Fruit fly (Drosophila melanogaster) whole organism, embryonic: ENCODE results near the gene ND-SGDH.

Experiments used
- Antp ChIP-seq: fragments of 200-800 bp; sonication (Bioruptor generic); optimal IDR thresholded peaks from 3 replicates; lab custom pipeline; 2016; ENCODE audit warnings: missing biosample characterization, missing genetic modification characterization
- Atf-2 ChIP-seq: fragments of 200-800 bp; sonication (Bioruptor generic); optimal IDR thresholded peaks from 2 replicates; lab custom pipeline; 2016; ENCODE audit warnings: missing biosample characterization, missing genetic modification characterization
- B-H2 ChIP-seq: fragments of 200-800 bp; sonication (Bioruptor generic); optimal IDR thresholded peaks from 2 replicates; lab custom pipeline; 2018; ENCODE audit warnings: missing biosample characterization, mild to moderate bottlenecking, missing genetic modification characterization
- Bgb ChIP-seq: fragments of 200-800 bp; sonication (Bioruptor generic); IDR thresholded peaks from 2 replicates; pipeline ENCODE4 v1.3.6; 2022; ENCODE audit warnings: missing biosample characterization, missing genetic modification characterization; ENCODE audit not compliant: partially characterized antibody
- CG11723 ChIP-seq: fragments of 200-800 bp; sonication (Bioruptor generic); optimal IDR thresholded peaks from 2 replicates; lab custom pipeline; 2017; ENCODE audit warnings: missing biosample characterization, mild to moderate bottlenecking, missing genetic modification characterization
- CG13296 ChIP-seq: fragments of 200-800 bp; sonication (Bioruptor generic); optimal IDR thresholded peaks from 3 replicates; lab custom pipeline; 2018; ENCODE audit warnings: missing biosample characterization, mild to moderate bottlenecking, missing genetic modification characterization
- CG1602 ChIP-seq: fragments of 200-800 bp; sonication (Bioruptor generic); optimal IDR thresholded peaks from 3 replicates; lab custom pipeline; 2016; ENCODE audit warnings: missing biosample characterization, missing genetic modification characterization
- CG17361 ChIP-seq: fragments of 200-800 bp; sonication (Bioruptor generic); IDR thresholded peaks from 3 replicates; pipeline ENCODE4 v1.3.6; 2022; ENCODE audit warnings: missing biosample characterization, missing genetic modification characterization
- CG18599 ChIP-seq: fragments of 200-800 bp; sonication (Bioruptor generic); optimal IDR thresholded peaks from 3 replicates; lab custom pipeline; 2017; ENCODE audit warnings: missing biosample characterization, missing genetic modification characterization, mild to moderate bottlenecking, moderate library complexity, missing genetic modification reagents
- CG18619 ChIP-seq: fragments of 200-800 bp; sonication (Bioruptor generic); optimal IDR thresholded peaks from 3 replicates; lab custom pipeline; 2017; ENCODE audit warnings: missing biosample characterization, mild to moderate bottlenecking, missing genetic modification characterization
- CG2202 ChIP-seq: fragments of 200-800 bp; sonication (Bioruptor generic); optimal IDR thresholded peaks from 2 replicates; lab custom pipeline; 2018; ENCODE audit warnings: missing biosample characterization, mild to moderate bottlenecking, missing genetic modification characterization
- CG31388 ChIP-seq: fragments of 200-800 bp; sonication (Bioruptor generic); optimal IDR thresholded peaks from 2 replicates; lab custom pipeline; 2016; ENCODE audit warnings: missing biosample characterization, missing genetic modification characterization
- CG42726 ChIP-seq: fragments of 200-800 bp; sonication (Bioruptor generic); IDR thresholded peaks from 2 replicates; pipeline ENCODE4 v1.3.6; 2022; ENCODE audit warnings: missing biosample characterization, missing genetic modification characterization; ENCODE audit not compliant: partially characterized antibody
- CG4282 ChIP-seq: fragments of 200-800 bp; sonication (Bioruptor generic); optimal IDR thresholded peaks from 2 replicates; lab custom pipeline; 2016; ENCODE audit warnings: missing biosample characterization, missing genetic modification characterization
- CG4404 ChIP-seq: fragments of 200-800 bp; sonication (Bioruptor generic); IDR thresholded peaks from 2 replicates; pipeline ENCODE4 v1.3.6; 2022; ENCODE audit warnings: missing biosample characterization, missing genetic modification characterization
- CG6854 ChIP-seq: fragments of 200-800 bp; sonication (Bioruptor generic); optimal IDR thresholded peaks from 3 replicates; lab custom pipeline; 2017; ENCODE audit warnings: missing biosample characterization, mild to moderate bottlenecking, missing genetic modification characterization
- CG7556 ChIP-seq: fragments of 200-800 bp; sonication (Bioruptor generic); optimal IDR thresholded peaks from 2 replicates; lab custom pipeline; 2017; ENCODE audit warnings: missing biosample characterization, mild to moderate bottlenecking, missing genetic modification characterization
- CG7839 ChIP-seq: fragments of 200-800 bp; sonication (Bioruptor generic); optimal IDR thresholded peaks from 3 replicates; lab custom pipeline; 2018; ENCODE audit warnings: missing biosample characterization, mild to moderate bottlenecking, missing genetic modification characterization, moderate library complexity
- CG9932 ChIP-seq: fragments of 200-800 bp; sonication (Bioruptor generic); IDR thresholded peaks from 2 replicates; pipeline ENCODE4 v1.3.6; 2022; ENCODE audit warnings: missing biosample characterization, missing genetic modification characterization
- Dek ChIP-seq: fragments of 200-800 bp; sonication (Bioruptor generic); optimal IDR thresholded peaks from 3 replicates; lab custom pipeline; 2019; ENCODE audit warnings: missing biosample characterization, mild to moderate bottlenecking, missing genetic modification characterization, moderate library complexity
- E2f2 ChIP-seq: fragments of 200-800 bp; sonication (Bioruptor generic); IDR thresholded peaks from 2 replicates; pipeline ENCODE4 v1.3.6; 2022; ENCODE audit warnings: missing biosample characterization, missing genetic modification characterization
- Eip74EF ChIP-seq, 2 experiments: fragments of 200-800 bp in 1 of 2; fragments of >200 bp in 1 of 2; sonication (Bioruptor generic) in 1 of 2; optimal IDR thresholded peaks; 2 replicates each; lab custom pipeline; 2017 to 2019; ENCODE audit warnings: missing biosample characterization in 2 of 2, missing genetic modification characterization in 2 of 2, mild to moderate bottlenecking in 1 of 2, moderate library complexity in 1 of 2
- Gsc ChIP-seq: fragments of 200-800 bp; sonication (Bioruptor generic); IDR thresholded peaks from 2 replicates; pipeline ENCODE4 v1.3.6; 2022; ENCODE audit warnings: missing biosample characterization, missing genetic modification characterization
- Gug ChIP-seq: fragments of 200-800 bp; sonication (Bioruptor generic); IDR thresholded peaks from 4 replicates; pipeline ENCODE4 v1.3.6; 2022; ENCODE audit warnings: missing biosample characterization, missing genetic modification characterization
- Poxn ChIP-seq: fragments of 200-800 bp; sonication (Bioruptor generic); IDR thresholded peaks from 2 replicates; pipeline ENCODE4 v1.3.6; 2022; ENCODE audit warnings: missing biosample characterization, missing genetic modification characterization
- Trl ChIP-seq, 3 experiments: fragments of >200 bp in 2 of 3; fragments of 200-800 bp in 1 of 3; sonication (Bioruptor generic) in 1 of 3; optimal IDR thresholded peaks; 2 replicates in 1 of 3; 3 replicates in 2 of 3; lab custom pipeline; 2016 to 2017; ENCODE audit warnings: missing biosample characterization in 1 of 3, missing genetic modification characterization in 1 of 3
- ci ChIP-seq: fragments of 200-800 bp; sonication (Bioruptor generic); IDR thresholded peaks from 3 replicates; pipeline ENCODE4 v1.3.6; 2022; ENCODE audit warnings: missing biosample characterization, missing genetic modification characterization
- dm ChIP-seq: fragments of 200-800 bp; sonication (Bioruptor generic); optimal IDR thresholded peaks from 3 replicates; lab custom pipeline; 2016; ENCODE audit warnings: missing biosample characterization, missing genetic modification characterization
- dpn ChIP-seq, 2 experiments: fragments of 200-800 bp; sonication (Bioruptor generic); optimal IDR thresholded peaks; 3 replicates each; lab custom pipeline; 2016; ENCODE audit warnings: missing biosample characterization in 2 of 2, missing genetic modification characterization in 2 of 2
- emc ChIP-seq: fragments of 200-800 bp; sonication (Bioruptor generic); optimal IDR thresholded peaks from 2 replicates; lab custom pipeline; 2016; ENCODE audit warnings: missing biosample characterization, missing genetic modification characterization
- ems ChIP-seq: fragments of 200-800 bp; sonication (Bioruptor generic); optimal IDR thresholded peaks from 3 replicates; lab custom pipeline; 2016; ENCODE audit warnings: missing biosample characterization, missing genetic modification characterization
- ewg ChIP-seq: fragments of 200-800 bp; sonication (Bioruptor generic); optimal IDR thresholded peaks from 3 replicates; lab custom pipeline; 2017; ENCODE audit warnings: mild to moderate bottlenecking, missing biosample characterization, missing genetic modification reagents, missing genetic modification characterization
- gro ChIP-seq: fragments of 200-800 bp; sonication (Bioruptor generic); optimal IDR thresholded peaks from 2 replicates; lab custom pipeline; 2016; ENCODE audit warnings: missing biosample characterization, missing genetic modification characterization
- hth ChIP-seq: fragments of >200 bp; optimal IDR thresholded peaks from 2 replicates; lab custom pipeline; 2017; ENCODE audit warnings: inconsistent platforms
- ind ChIP-seq: fragments of 200-800 bp; sonication (Bioruptor generic); optimal IDR thresholded peaks from 3 replicates; lab custom pipeline; 2016; ENCODE audit warnings: missing biosample characterization, missing genetic modification characterization
- insv ChIP-seq, 2 experiments: fragments of 200-800 bp; sonication (Bioruptor generic); optimal IDR thresholded peaks; 3 replicates each; lab custom pipeline; 2016 to 2018; ENCODE audit warnings: missing biosample characterization in 2 of 2, missing genetic modification characterization in 2 of 2
- lab ChIP-seq: fragments of 200-800 bp; sonication (Bioruptor generic); optimal IDR thresholded peaks from 3 replicates; lab custom pipeline; 2017; ENCODE audit warnings: missing biosample characterization, missing genetic modification characterization, mild to moderate bottlenecking, moderate library complexity, missing genetic modification reagents
- mirr ChIP-seq: fragments of 200-800 bp; sonication (Bioruptor generic); optimal IDR thresholded peaks from 3 replicates; lab custom pipeline; 2018; ENCODE audit warnings: missing biosample characterization, mild to moderate bottlenecking, missing genetic modification characterization
- org-1 ChIP-seq: fragments of 200-800 bp; sonication (Bioruptor generic); optimal IDR thresholded peaks from 2 replicates; lab custom pipeline; 2017; ENCODE audit warnings: missing biosample characterization, missing genetic modification characterization
- otp ChIP-seq: fragments of 200-800 bp; sonication (Bioruptor generic); IDR thresholded peaks from 3 replicates; pipeline ENCODE4, ENCODE4 v1.3.6; 2022; ENCODE audit warnings: missing biosample characterization, missing genetic modification characterization
- pb ChIP-seq: fragments of 200-800 bp; sonication (Bioruptor generic); optimal IDR thresholded peaks from 3 replicates; lab custom pipeline; 2016; ENCODE audit warnings: missing biosample characterization, missing genetic modification characterization
- pzg ChIP-seq: fragments of 200-800 bp; sonication (Bioruptor generic); optimal IDR thresholded peaks from 3 replicates; lab custom pipeline; 2018; ENCODE audit warnings: missing biosample characterization, mild to moderate bottlenecking, missing genetic modification characterization, moderate library complexity
- sr ChIP-seq: fragments of 200-800 bp; sonication (Bioruptor generic); IDR thresholded peaks from 3 replicates; pipeline ENCODE4 v1.3.6; 2022; ENCODE audit warnings: missing biosample characterization, missing genetic modification characterization
- ssp ChIP-seq: fragments of 200-800 bp; sonication (Bioruptor generic); IDR thresholded peaks from 2 replicates; pipeline ENCODE4 v1.3.6; 2022; ENCODE audit warnings: missing biosample characterization, missing genetic modification characterization
- tna ChIP-seq: fragments of 200-800 bp; sonication (Bioruptor generic); IDR thresholded peaks from 2 replicates; pipeline ENCODE4 v1.3.6; 2022; ENCODE audit warnings: missing biosample characterization, missing genetic modification characterization; ENCODE audit not compliant: partially characterized antibody
- tup ChIP-seq: fragments of 200-800 bp; sonication (Bioruptor generic); optimal IDR thresholded peaks from 2 replicates; lab custom pipeline; 2016; ENCODE audit warnings: missing biosample characterization, mild to moderate bottlenecking, missing genetic modification characterization, moderate library complexity
- vvl ChIP-seq: fragments of 200-800 bp; sonication (Bioruptor generic); IDR thresholded peaks from 2 replicates; pipeline ENCODE4 v1.3.6; 2022; ENCODE audit warnings: missing biosample characterization, missing genetic modification characterization
- wek ChIP-seq: fragments of 200-800 bp; sonication (Bioruptor generic); optimal IDR thresholded peaks from 3 replicates; lab custom pipeline; 2018; ENCODE audit warnings: missing biosample characterization, mild to moderate bottlenecking, missing genetic modification characterization, moderate library complexity
- zen2 ChIP-seq: fragments of 200-800 bp; sonication (Bioruptor generic); IDR thresholded peaks from 3 replicates; pipeline ENCODE4 v1.3.6; 2022; ENCODE audit warnings: missing biosample characterization, missing genetic modification characterization; ENCODE audit not compliant: partially characterized antibody

The ND-SGDH gene

dm6 chr3L:12115966-12116735 is 22.2 kb downstream of the ND-SGDH start, which contains the start of gene vers (continued):
- TF ChIP-seq CG11723 (GFP tag; lab: Kevin White, UChicago) (no peak), ci (GFP tag; lab: Robert Waterston, UW) (peak; percentile 32; the same call in 2 of the 3 replicates), insv (GFP tag; optimal IDR thresholded peaks at IDR 0.05; lab: Kevin White, UChicago) (no peak), CG9932 (GFP tag; lab: Robert Waterston, UW) (peak; percentile 74), pzg (peak; percentile 93), Eip74EF (GFP tag; optimal IDR thresholded peaks at IDR 0.05; lab: Kevin White, UChicago) (no peak), CG42726 (GFP tag; lab: Robert Waterston, UW) (peak; percentile 76), CG4282 (GFP tag; lab: Kevin White, UChicago) (no peak), Bgb (peak; percentile 95), CG2202 (tag; lab: Kevin White, UChicago) (no peak), dpn (GFP tag; optimal IDR thresholded peaks at IDR 0.05; lab: Kevin White, UChicago) (peak in 1 of 2 experiments; percentile 30), CG7556 (GFP tag; lab: Kevin White, UChicago) (no peak), dm (peak; percentile 13), CG1602 (no peak), wek (no peak), tup (GFP tag; lab: Kevin White, UChicago) (no peak), zen2 (GFP tag; lab: Robert Waterston, UW) (peak; percentile 88), ssp (no peak), Trl (optimal IDR thresholded peaks at IDR 0.05; lab: Kevin White, UChicago) (no peak), Trl (GFP tag; optimal IDR thresholded peaks at IDR 0.05; lab: Kevin White, UChicago) (peak; percentile 52), CG4404 (GFP tag; lab: Robert Waterston, UW) (no peak), Dek (tag; lab: Kevin White, UChicago) (no peak), CG31388 (GFP tag; lab: Kevin White, UChicago) (no peak), CG17361 (GFP tag; lab: Robert Waterston, UW) (0 out of 3 replicates have a peak, but pooled peaks have one; percentile 34), Antp (GFP tag; lab: Kevin White, UChicago) (no peak), ind (GFP tag; lab: Kevin White, UChicago) (no peak), Gug (GFP tag; lab: Robert Waterston, UW) (no peak), B-H2 (peak; percentile 43), gro (GFP tag; lab: Kevin White, UChicago) (peak; percentile 71), mirr (GFP tag; lab: Kevin White, UChicago) (no peak), CG13296 (peak; percentile 29), otp (GFP tag; lab: Robert Waterston, UW) (no peak; the same call in 2 of the 3 replicates), CG6854 (no peak), E2f2 (GFP tag; lab: Robert Waterston, UW) (peak; percentile 98), sr (GFP tag; lab: Robert Waterston, UW) (no peak), CG18599 (GFP tag; lab: Kevin White, UChicago) (no peak), Poxn (GFP tag; lab: Robert Waterston, UW) (no peak), hth (lab: Kevin White, UChicago) (no peak), ems (peak; percentile 2), CG18619 (GFP tag; lab: Kevin White, UChicago) (no peak), emc (GFP tag; lab: Kevin White, UChicago) (no peak), org-1 (no peak), lab (GFP tag; lab: Kevin White, UChicago) (no peak), Gsc (GFP tag; lab: Robert Waterston, UW) (no peak), pb (GFP tag; lab: Kevin White, UChicago) (no peak), vvl (GFP tag; lab: Robert Waterston, UW) (peak; percentile 30), CG7839 (tag; lab: Kevin White, UChicago) (no peak), tna (GFP tag; lab: Robert Waterston, UW) (peak; percentile 83), ewg (GFP tag; lab: Kevin White, UChicago) (no peak), Atf-2 (GFP tag; lab: Kevin White, UChicago) (no peak)
